Worm (Caenorhabditis elegans) whole organism, young adult: ENCODE results near the gene C05B5.12.

Source experiments
- B0019.2 ChIP-seq: fragments of 200-800 bp; sonication (Bioruptor generic); conservative IDR thresholded peaks from 2 replicates; pipeline ENCODE4 v1.3.6; 2022; ENCODE audit warnings: missing genetic modification reagents, missing genetic modification characterization, missing compliant biosample characterization
- F22D6.2 ChIP-seq: sonication (generic microtip); optimal IDR thresholded peaks from 2 replicates; lab custom pipeline; 2016; ENCODE audit warnings: mild to moderate bottlenecking, missing genetic modification characterization, missing compliant biosample characterization
- F23B12.7 ChIP-seq: sonication (generic microtip); optimal IDR thresholded peaks from 2 replicates; lab custom pipeline; 2017; ENCODE audit warnings: missing genetic modification characterization, mild to moderate bottlenecking, missing compliant biosample characterization, antibody characterized with exemption, moderate library complexity; ENCODE audit not compliant: insufficient read depth
- F37B4.10 ChIP-seq: fragments of 200-800 bp; sonication (Bioruptor generic); IDR thresholded peaks from 2 replicates; pipeline ENCODE4 v1.3.6; 2022; ENCODE audit warnings: missing genetic modification characterization, missing compliant biosample characterization
- F39B2.1 ChIP-seq: fragments of 200-800 bp; sonication (Bioruptor generic); IDR thresholded peaks from 2 replicates; pipeline ENCODE4 v1.3.6; 2022; ENCODE audit warnings: missing genetic modification reagents, missing genetic modification characterization, missing compliant biosample characterization
- F57A8.1 ChIP-seq: fragments of 200-800 bp; sonication (Bioruptor generic); optimal IDR thresholded peaks from 2 replicates; lab custom pipeline; 2018; ENCODE audit warnings: mild to moderate bottlenecking, missing genetic modification characterization, moderate library complexity, missing compliant biosample characterization
- F57C9.4 ChIP-seq: sonication (generic microtip); optimal IDR thresholded peaks from 2 replicates; lab custom pipeline; 2017; ENCODE audit warnings: mild to moderate bottlenecking, missing genetic modification characterization, missing compliant biosample characterization
- K12H6.12 ChIP-seq: fragments of 200-800 bp; sonication (Bioruptor generic); optimal IDR thresholded peaks from 2 replicates; lab custom pipeline; 2018; ENCODE audit warnings: mild to moderate bottlenecking, missing genetic modification characterization, missing compliant biosample characterization
- Y67H2A.10 ChIP-seq: fragments of 200-800 bp; sonication (Bioruptor generic); conservative IDR thresholded peaks from 2 replicates; pipeline ENCODE4 v1.3.6; 2022; ENCODE audit warnings: missing genetic modification reagents, missing genetic modification characterization, missing compliant biosample characterization
- Y79H2A.3 ChIP-seq: fragments of 200-800 bp; sonication (Bioruptor generic); conservative IDR thresholded peaks from 2 replicates; pipeline ENCODE4 v1.3.6; 2022; ENCODE audit warnings: missing genetic modification reagents, missing genetic modification characterization, missing compliant biosample characterization
- aptf-3 ChIP-seq: fragments of 200-800 bp; sonication (Bioruptor generic); IDR thresholded peaks from 2 replicates; pipeline ENCODE4 v1.3.6; 2022; ENCODE audit warnings: missing genetic modification characterization, missing compliant biosample characterization
- atf-7 ChIP-seq: sonication (generic microtip); optimal IDR thresholded peaks from 2 replicates; lab custom pipeline; 2017; ENCODE audit warnings: mild to moderate bottlenecking, missing genetic modification characterization, missing compliant biosample characterization
- attf-5 ChIP-seq: fragments of 200-800 bp; sonication (Bioruptor generic); optimal IDR thresholded peaks from 2 replicates; lab custom pipeline; 2018; ENCODE audit warnings: mild to moderate bottlenecking, missing genetic modification characterization, missing compliant biosample characterization
- cebp-1 ChIP-seq, 2 experiments: fragments of 200-800 bp in 1 of 2; sonication (Bioruptor generic) in 1 of 2; sonication (generic microtip) in 1 of 2; IDR thresholded peaks in 1 of 2; optimal IDR thresholded peaks in 1 of 2; 2 replicates each; pipeline versions ENCODE4 v1.3.6 to Lab custom; 2017 to 2022; ENCODE audit warnings: missing compliant biosample characterization in 2 of 2, missing genetic modification characterization in 2 of 2, mild to moderate bottlenecking in 1 of 2, missing genetic modification reagents in 1 of 2, moderate library complexity in 1 of 2
- ceh-100 ChIP-seq: fragments of 200-800 bp; sonication (Bioruptor generic); IDR thresholded peaks from 2 replicates; pipeline ENCODE4 v1.3.6; 2022; ENCODE audit warnings: missing genetic modification reagents, missing genetic modification characterization, missing compliant biosample characterization
- ceh-27 ChIP-seq: fragments of 200-800 bp; sonication (Bioruptor generic); optimal IDR thresholded peaks from 2 replicates; lab custom pipeline; 2018; ENCODE audit warnings: mild to moderate bottlenecking, missing genetic modification characterization, moderate library complexity, missing compliant biosample characterization
- ceh-58 ChIP-seq: fragments of 200-800 bp; sonication (Bioruptor generic); IDR thresholded peaks from 2 replicates; pipeline ENCODE4 v1.3.6; 2022; ENCODE audit warnings: missing genetic modification characterization, missing compliant biosample characterization
- ceh-79 ChIP-seq: sonication (generic microtip); optimal IDR thresholded peaks from 2 replicates; lab custom pipeline; 2017; ENCODE audit warnings: mild to moderate bottlenecking, missing genetic modification characterization, missing compliant biosample characterization
- chd-7 ChIP-seq: sonication (generic microtip); optimal IDR thresholded peaks from 2 replicates; lab custom pipeline; 2016; ENCODE audit warnings: mild to moderate bottlenecking, missing genetic modification characterization, moderate library complexity, missing compliant biosample characterization
- dox-1 ChIP-seq: fragments of 200-800 bp; sonication (Bioruptor generic); IDR thresholded peaks from 2 replicates; pipeline ENCODE4 v1.3.6; 2022; ENCODE audit warnings: missing genetic modification reagents, missing genetic modification characterization, missing compliant biosample characterization
- ekl-4 ChIP-seq: fragments of 200-800 bp; sonication (Bioruptor generic); IDR thresholded peaks from 2 replicates; pipeline ENCODE4 v1.3.6; 2022; ENCODE audit warnings: missing genetic modification reagents, missing genetic modification characterization, missing compliant biosample characterization
- gei-17 ChIP-seq: fragments of 200-800 bp; sonication (Bioruptor generic); optimal IDR thresholded peaks from 2 replicates; lab custom pipeline; 2018; ENCODE audit warnings: mild to moderate bottlenecking, missing genetic modification characterization, missing compliant biosample characterization
- him-1 ChIP-seq: sonication (generic microtip); optimal IDR thresholded peaks from 2 replicates; lab custom pipeline; 2016; ENCODE audit warnings: missing genotype, missing genetic modification reagents, missing genetic modification characterization, missing compliant biosample characterization
- hmg-1.2 ChIP-seq: fragments of 200-800 bp; sonication (Bioruptor generic); IDR thresholded peaks from 2 replicates; pipeline ENCODE4 v1.3.6; 2022; ENCODE audit warnings: missing genetic modification reagents, missing genetic modification characterization, missing compliant biosample characterization
- lag-1 ChIP-seq: fragments of 200-800 bp; sonication (Bioruptor generic); IDR thresholded peaks from 2 replicates; pipeline ENCODE4 v1.3.6; 2022; ENCODE audit warnings: missing genetic modification reagents, missing genetic modification characterization, missing compliant biosample characterization
- lsy-27 ChIP-seq: sonication (generic microtip); optimal IDR thresholded peaks from 2 replicates; lab custom pipeline; 2017; ENCODE audit warnings: missing genetic modification characterization, mild to moderate bottlenecking, missing compliant biosample characterization, antibody characterized with exemption, missing genotype, borderline replicate concordance; ENCODE audit not compliant: insufficient read depth
- nfyb-1 ChIP-seq: fragments of 200-800 bp; sonication (Bioruptor generic); IDR thresholded peaks from 2 replicates; pipeline ENCODE4 v1.3.6; 2022; ENCODE audit warnings: missing genetic modification reagents, missing genetic modification characterization, missing compliant biosample characterization
- nhr-179 ChIP-seq: sonication (generic microtip); optimal IDR thresholded peaks from 2 replicates; lab custom pipeline; 2016; ENCODE audit warnings: mild to moderate bottlenecking, missing genetic modification characterization, missing compliant biosample characterization
- nhr-80 ChIP-seq: sonication (generic microtip); optimal IDR thresholded peaks from 2 replicates; lab custom pipeline; 2016; ENCODE audit warnings: missing genetic modification characterization, missing compliant biosample characterization
- rcor-1 ChIP-seq: fragments of 200-800 bp; sonication (Bioruptor generic); IDR thresholded peaks from 2 replicates; pipeline ENCODE4 v1.3.6; 2022; ENCODE audit warnings: missing genetic modification reagents, missing genetic modification characterization, missing compliant biosample characterization
- sdz-38 ChIP-seq: sonication (generic microtip); optimal IDR thresholded peaks from 2 replicates; lab custom pipeline; 2016; ENCODE audit warnings: missing genotype, missing genetic modification characterization, missing compliant biosample characterization
- sea-2 ChIP-seq: fragments of 200-800 bp; sonication (Bioruptor generic); IDR thresholded peaks from 2 replicates; pipeline ENCODE4 v1.3.6; 2022; ENCODE audit warnings: missing genetic modification characterization, missing compliant biosample characterization
- snpc-1.1 ChIP-seq: sonication (generic microtip); optimal IDR thresholded peaks from 2 replicates; lab custom pipeline; 2017; ENCODE audit warnings: missing genetic modification characterization, mild to moderate bottlenecking, missing compliant biosample characterization, antibody characterized with exemption, moderate library complexity, missing genotype, missing genetic modification reagents; ENCODE audit not compliant: insufficient read depth
- snpc-4 ChIP-seq, 5 experiments: fragments of 150-350 bp in 1 of 5; sonication (generic microtip) in 4 of 5; optimal IDR thresholded peaks; 2 replicates each; lab custom pipeline; 2014 to 2018; ENCODE audit warnings: missing genetic modification characterization in 5 of 5, missing biosample characterization in 3 of 5, antibody characterized with exemption in 2 of 5, mild to moderate bottlenecking in 2 of 5, missing compliant biosample characterization in 2 of 5, missing genotype in 2 of 5, moderate library complexity in 2 of 5, missing genetic modification reagents in 1 of 5
- tbx-9 ChIP-seq: sonication (generic microtip); optimal IDR thresholded peaks from 2 replicates; lab custom pipeline; 2016; ENCODE audit warnings: borderline replicate concordance, missing genetic modification characterization, inconsistent platforms, missing compliant biosample characterization
- unc-62 ChIP-seq: fragments of 150-350 bp; optimal IDR thresholded peaks from 2 replicates; lab custom pipeline; 2014; ENCODE audit warnings: missing biosample characterization, missing genetic modification reagents, missing genetic modification characterization
- zim-3 ChIP-seq: sonication (generic microtip); optimal IDR thresholded peaks from 2 replicates; lab custom pipeline; 2017; ENCODE audit warnings: mild to moderate bottlenecking, missing genetic modification characterization, moderate library complexity, missing compliant biosample characterization
- ztf-6 ChIP-seq: fragments of 200-800 bp; sonication (Bioruptor generic); IDR thresholded peaks from 2 replicates; pipeline ENCODE4 v1.3.6; 2022; ENCODE audit warnings: missing genetic modification reagents, missing genetic modification characterization, missing compliant biosample characterization

Gene C05B5.12

DNA sequence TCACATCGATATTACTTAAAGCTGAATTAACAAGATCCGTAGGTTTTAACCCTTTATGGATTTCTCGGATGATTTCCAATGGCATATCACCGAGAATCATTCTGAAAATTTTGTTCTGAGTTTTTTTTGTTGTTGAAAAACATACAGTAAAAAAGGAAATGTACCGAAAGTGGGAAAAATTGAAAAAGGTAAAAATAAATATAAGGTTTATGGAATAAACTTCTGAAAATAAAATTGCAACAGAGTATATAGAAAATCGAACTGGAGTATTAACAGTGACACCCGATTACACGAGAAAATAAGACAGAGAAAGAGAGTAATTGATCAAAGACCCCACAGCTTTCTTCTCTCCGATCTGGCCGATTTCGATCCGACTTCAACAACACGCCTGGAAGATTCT lies 35.3 kb upstream of the C05B5.12 start, which contains the start of gene K03H1.11:
K03H1.11 (minus strand) TSS at position 101 of the 400 bp plus-strand sequence.
- no peak for TF ChIP-seq B0019.2
- TF ChIP-seq ceh-100, result no peak
- no peak for TF ChIP-seq F22D6.2 (tag; lab: Kevin White, UChicago)
- TF ChIP-seq ekl-4 (GFP tag; lab: Robert Waterston, UW), result no peak
- no peak for TF ChIP-seq lsy-27 (tag; lab: Kevin White, UChicago)
- no peak for TF ChIP-seq nhr-179
- TF ChIP-seq dox-1 (GFP tag; lab: Robert Waterston, UW), result no peak
- TF ChIP-seq snpc-1.1 (tag; lab: Kevin White, UChicago), result no peak
- no peak for TF ChIP-seq lag-1
- no peak for TF ChIP-seq him-1
- no peak for TF ChIP-seq tbx-9 (tag; lab: Kevin White, UChicago)
- TF ChIP-seq chd-7 (tag; lab: Kevin White, UChicago), result no peak
- TF ChIP-seq ceh-58 (GFP tag; lab: Robert Waterston, UW), result no peak

DNA sequence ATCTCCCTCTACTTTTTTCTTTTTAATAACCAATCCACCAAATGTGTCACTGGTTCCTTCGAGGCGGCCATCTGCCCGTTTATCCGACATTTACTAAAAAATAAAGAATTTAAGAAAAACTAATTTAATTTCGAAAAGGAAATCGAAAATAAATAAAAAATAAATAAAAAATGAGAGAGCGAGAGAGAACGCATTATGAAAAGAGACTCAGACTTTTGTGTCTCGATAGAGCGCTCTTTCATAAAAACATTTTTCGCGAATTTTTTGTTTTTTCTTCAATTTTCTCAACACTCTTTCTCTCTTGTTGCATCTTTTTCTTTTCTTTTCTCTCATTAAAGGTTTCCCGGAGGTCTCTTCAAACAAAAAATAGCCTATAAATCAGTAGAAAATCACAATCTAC lies 31.1 kb upstream of the C05B5.12 start, which contains the start of gene mog-1:
mog-1 (minus strand) TSS at position 93 of the 400 bp plus-strand sequence.
- TF ChIP-seq gei-17, result no peak
- peak; percentile 63; the same call in 1 of the 2 replicates for TF ChIP-seq hmg-1.2 (GFP tag; lab: Robert Waterston, UW)
- TF ChIP-seq F57A8.1 (GFP tag; lab: Kevin White, UChicago), result no peak
- TF ChIP-seq, all 124 proteins: peak for 1

DNA sequence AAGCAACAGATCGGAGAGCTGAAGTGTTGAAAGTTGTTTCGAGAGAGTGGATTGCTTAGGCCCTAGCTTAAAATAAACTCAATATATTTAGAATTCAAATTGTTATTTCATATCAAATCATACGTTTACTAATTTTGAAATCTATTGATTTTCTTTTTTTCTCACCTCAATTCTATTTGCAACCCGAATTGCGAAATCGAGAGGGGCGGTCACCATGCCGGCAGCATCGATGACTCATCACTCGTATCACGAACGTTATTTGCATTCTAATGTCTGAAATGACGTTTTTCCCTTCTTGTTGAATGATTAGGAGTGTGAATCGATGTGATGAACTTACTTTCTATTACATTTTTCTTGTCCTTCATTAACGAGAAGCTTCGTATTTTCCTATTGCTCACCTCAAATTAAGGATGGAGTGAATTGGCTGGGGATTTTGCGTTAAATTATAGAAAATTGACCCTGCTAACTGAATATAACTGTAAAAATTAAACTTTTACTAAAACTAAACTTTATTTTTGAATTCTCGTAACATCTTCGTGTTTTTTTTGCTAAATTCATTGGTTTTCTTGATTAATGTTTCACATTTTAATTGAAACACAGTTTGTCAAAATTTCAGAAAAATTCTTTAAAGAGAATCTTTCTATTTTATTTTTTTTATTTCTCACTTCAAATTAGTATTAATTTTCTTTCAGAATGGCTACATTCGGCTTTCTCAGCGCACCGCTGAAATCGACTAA lies 30.3 kb upstream of the C05B5.12 start, which contains the start of gene alx-1:
alx-1 (plus strand) TSS at position 687 of the 737 bp plus-strand sequence.
- peak; percentile 54 for TF ChIP-seq nhr-80 (tag; lab: Kevin White, UChicago)
- TF ChIP-seq cebp-1 (GFP tag; IDR thresholded peaks at IDR 0.05; lab: Robert Waterston, UW), result peak; percentile 97
- peak; percentile 99 for TF ChIP-seq cebp-1 (tag; optimal IDR thresholded peaks at IDR 0.05; lab: Kevin White, UChicago)
- TF ChIP-seq Y67H2A.10 (GFP tag; lab: Robert Waterston, UW), result no peak
- no peak for TF ChIP-seq sea-2 (GFP tag; lab: Robert Waterston, UW)
- peak; percentile 84 for TF ChIP-seq attf-5 (GFP tag; lab: Kevin White, UChicago)
- no peak for TF ChIP-seq ztf-6 (GFP tag; lab: Robert Waterston, UW)
- TF ChIP-seq snpc-4 (GFP tag; optimal IDR thresholded peaks at IDR 0.05; lab: Kevin White, UChicago), result no peak
- peak in 1 of 4 experiments; percentile 9 for TF ChIP-seq snpc-4 (tag; optimal IDR thresholded peaks at IDR 0.05; lab: Kevin White, UChicago)
- TF ChIP-seq unc-62 (GFP tag; lab: Kevin White, UChicago), result peak; percentile 6

DNA sequence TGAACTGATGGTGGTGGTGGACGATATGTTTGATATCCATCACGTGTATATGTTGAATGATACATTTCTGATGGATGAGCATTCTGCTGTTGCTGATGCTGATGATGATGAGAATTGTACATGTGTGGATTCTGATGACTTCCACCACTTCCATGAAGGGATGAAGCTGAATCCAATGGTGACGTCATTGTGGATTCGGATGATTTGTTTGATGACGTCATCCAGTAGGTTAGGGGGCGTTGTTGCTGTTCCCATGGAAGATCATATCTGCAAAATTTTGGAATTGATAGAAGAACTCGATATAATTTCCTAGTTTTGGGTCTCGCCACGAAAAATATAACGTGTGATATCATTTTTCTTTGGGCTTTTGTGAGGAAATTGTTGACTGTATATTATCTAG lies 23.7 kb upstream of the C05B5.12 start:
- TF ChIP-seq nfyb-1 (GFP tag; lab: Robert Waterston, UW) (0 out of 2 replicates have a peak, but pooled peaks have one; percentile 14), him-1 (no peak), atf-7 (peak; percentile 73), F57C9.4 (tag; lab: Kevin White, UChicago) (no peak)

DNA sequence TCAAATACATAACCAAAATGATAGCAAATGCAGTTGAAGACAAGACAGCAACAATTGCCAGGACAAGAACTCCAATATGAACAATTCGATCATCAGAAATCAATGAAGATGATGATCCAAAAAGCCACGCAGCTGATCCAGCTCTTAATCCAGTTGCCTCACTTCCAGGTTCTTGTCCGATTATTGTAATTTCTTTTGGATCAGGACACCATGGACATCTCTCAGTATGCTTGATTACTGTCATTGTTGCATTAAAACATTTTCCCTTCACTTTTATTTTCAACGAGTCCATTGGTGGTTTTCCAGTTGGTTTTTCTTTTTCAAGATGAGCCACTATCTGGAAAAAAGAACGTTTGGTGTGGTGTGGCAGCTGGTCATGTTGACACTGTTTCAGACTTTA lies 22.8 kb upstream of the C05B5.12 start:
- TF ChIP-seq F37B4.10 (GFP tag; lab: Robert Waterston, UW) (no peak), rcor-1 (GFP tag; lab: Robert Waterston, UW) (no peak), attf-5 (GFP tag; lab: Kevin White, UChicago) (no peak), ceh-27 (GFP tag; lab: Kevin White, UChicago) (no peak), chd-7 (tag; lab: Kevin White, UChicago) (no peak), Y67H2A.10 (GFP tag; lab: Robert Waterston, UW) (no peak), Y79H2A.3 (GFP tag; lab: Robert Waterston, UW) (no peak), ceh-79 (tag; lab: Kevin White, UChicago) (no peak), K12H6.12 (tag; lab: Kevin White, UChicago) (no peak), F39B2.1 (GFP tag; lab: Robert Waterston, UW) (no peak), F23B12.7 (no peak), snpc-4 (GFP tag; optimal IDR thresholded peaks at IDR 0.05; lab: Kevin White, UChicago) (no peak), snpc-4 (tag; optimal IDR thresholded peaks at IDR 0.05; lab: Kevin White, UChicago) (no peak), aptf-3 (GFP tag; lab: Robert Waterston, UW) (no peak), zim-3 (tag; lab: Kevin White, UChicago) (no peak), cebp-1 (GFP tag; IDR thresholded peaks at IDR 0.05; lab: Robert Waterston, UW) (no peak), cebp-1 (tag; optimal IDR thresholded peaks at IDR 0.05; lab: Kevin White, UChicago) (no peak), atf-7 (no peak), sdz-38 (tag; lab: Kevin White, UChicago) (no peak), snpc-1.1 (tag; lab: Kevin White, UChicago) (no peak)
